Worm (Caenorhabditis elegans) whole organism, L1 larva: ENCODE data around the gene R02D5.7.

ENCODE experiments used
- F16B12.6 ChIP-seq: fragments of 150-350 bp; optimal IDR thresholded peaks from 2 replicates; lab custom pipeline; 2014; ENCODE audit warnings: missing biosample characterization, missing genetic modification characterization
- aly-2 ChIP-seq: fragments of 150-350 bp; optimal IDR thresholded peaks from 2 replicates; lab custom pipeline; 2014; ENCODE audit warnings: missing biosample characterization, missing genetic modification characterization
- lin-13 ChIP-seq: fragments of 150-350 bp; optimal IDR thresholded peaks from 2 replicates; lab custom pipeline; 2014; ENCODE audit warnings: missing biosample characterization, missing genetic modification reagents, missing genetic modification characterization
- lin-39 ChIP-seq: fragments of 150-350 bp; optimal IDR thresholded peaks from 2 replicates; lab custom pipeline; 2014; ENCODE audit warnings: missing biosample characterization, missing genetic modification reagents, missing genetic modification characterization
- lir-3 ChIP-seq: sonication (generic microtip); optimal IDR thresholded peaks from 2 replicates; lab custom pipeline; 2016; ENCODE audit warnings: mild to moderate bottlenecking, missing genetic modification characterization, moderate library complexity, missing compliant biosample characterization; ENCODE audit not compliant: poor library complexity
- nhr-11 ChIP-seq: fragments of 150-350 bp; optimal IDR thresholded peaks from 2 replicates; lab custom pipeline; 2014; ENCODE audit warnings: missing biosample characterization, missing genetic modification characterization
- nhr-71 ChIP-seq: sonication (generic microtip); optimal IDR thresholded peaks from 2 replicates; lab custom pipeline; 2016; ENCODE audit warnings: mild to moderate bottlenecking, missing genetic modification characterization, moderate library complexity, missing compliant biosample characterization
- nhr-84 ChIP-seq: sonication (generic microtip); optimal IDR thresholded peaks from 2 replicates; lab custom pipeline; 2017; ENCODE audit warnings: missing biosample characterization, missing genetic modification characterization
- pag-3 ChIP-seq: sonication (generic microtip); optimal IDR thresholded peaks from 2 replicates; lab custom pipeline; 2017; ENCODE audit warnings: missing genetic modification characterization, mild to moderate bottlenecking, missing compliant biosample characterization, antibody characterized with exemption, borderline replicate concordance; ENCODE audit not compliant: insufficient read depth
- vab-15 ChIP-seq: sonication (generic microtip); optimal IDR thresholded peaks from 2 replicates; lab custom pipeline; 2017; ENCODE audit warnings: missing genotype, mild to moderate bottlenecking, missing genetic modification characterization, missing compliant biosample characterization

ce11 chrV:14433584-14433983 lies 47.7 kb downstream of the R02D5.7 start:
- TF ChIP-seq lin-13 (GFP tag; lab: Kevin White, UChicago) = no peak
- TF ChIP-seq F16B12.6 (tag; lab: Kevin White, UChicago) = no peak
- TF ChIP-seq aly-2 (tag; lab: Kevin White, UChicago) = no peak
- TF ChIP-seq lin-39 (tag; lab: Kevin White, UChicago) = no peak
- no peak for TF ChIP-seq nhr-11 (tag; lab: Kevin White, UChicago)
- no peak for TF ChIP-seq vab-15
- no peak for TF ChIP-seq lir-3 (tag; lab: Kevin White, UChicago)
- no peak for TF ChIP-seq pag-3 (tag; lab: Kevin White, UChicago)
- no peak for TF ChIP-seq nhr-71 (tag; lab: Kevin White, UChicago)
- TF ChIP-seq nhr-84 = no peak
